Fruit fly (Drosophila melanogaster) whole organism, embryonic: ENCODE data around the gene CG14419.

Experiments used
- Ada2b ChIP-seq: fragments of 200-800 bp; sonication (Bioruptor generic); IDR thresholded peaks from 2 replicates; pipeline ENCODE4 v1.3.6; 2022; ENCODE audit warnings: missing biosample characterization, missing genetic modification characterization
- CG10321 ChIP-seq: fragments of 200-800 bp; sonication (Bioruptor generic); IDR thresholded peaks from 2 replicates; pipeline ENCODE4 v1.3.6; 2022; ENCODE audit warnings: missing biosample characterization, missing genetic modification characterization
- CG10979 ChIP-seq: fragments of 200-800 bp; sonication (Bioruptor generic); optimal IDR thresholded peaks from 2 replicates; lab custom pipeline; 2018; ENCODE audit warnings: missing biosample characterization, mild to moderate bottlenecking, missing genetic modification characterization, moderate library complexity
- CG11093 ChIP-seq: fragments of 200-800 bp; sonication (Bioruptor generic); IDR thresholded peaks from 3 replicates; pipeline ENCODE4 v1.3.6; 2022; ENCODE audit warnings: missing biosample characterization, missing genetic modification characterization
- CG11247 ChIP-seq: fragments of 200-800 bp; sonication (Bioruptor generic); IDR thresholded peaks from 2 replicates; pipeline ENCODE4 v1.3.6; 2022; ENCODE audit warnings: missing biosample characterization, missing genetic modification characterization
- CG11456 ChIP-seq: fragments of 200-800 bp; sonication (Bioruptor generic); IDR thresholded peaks from 3 replicates; pipeline ENCODE4 v1.3.6; 2022; ENCODE audit warnings: missing biosample characterization, missing genetic modification characterization
- CG11504 ChIP-seq: fragments of 200-800 bp; sonication (Bioruptor generic); optimal IDR thresholded peaks from 3 replicates; lab custom pipeline; 2019; ENCODE audit warnings: missing biosample characterization, mild to moderate bottlenecking, missing genetic modification characterization, moderate library complexity
- CG12769 ChIP-seq: fragments of 200-800 bp; sonication (Bioruptor generic); optimal IDR thresholded peaks from 2 replicates; lab custom pipeline; 2019; ENCODE audit warnings: missing biosample characterization, mild to moderate bottlenecking, missing genetic modification characterization, moderate library complexity
- CG14965 ChIP-seq: fragments of 200-800 bp; sonication (Bioruptor generic); optimal IDR thresholded peaks from 2 replicates; lab custom pipeline; 2016; ENCODE audit warnings: missing biosample characterization, missing genetic modification characterization, borderline replicate concordance
- CG15269 ChIP-seq: fragments of 200-800 bp; sonication (Bioruptor generic); optimal IDR thresholded peaks from 2 replicates; lab custom pipeline; 2018; ENCODE audit warnings: missing biosample characterization, mild to moderate bottlenecking, missing genetic modification characterization, moderate library complexity
- CG1603 ChIP-seq: fragments of 200-800 bp; sonication (Bioruptor generic); optimal IDR thresholded peaks from 2 replicates; lab custom pipeline; 2019; ENCODE audit warnings: missing biosample characterization, mild to moderate bottlenecking, missing genetic modification characterization, moderate library complexity
- CG18599 ChIP-seq: fragments of 200-800 bp; sonication (Bioruptor generic); optimal IDR thresholded peaks from 3 replicates; lab custom pipeline; 2017; ENCODE audit warnings: missing biosample characterization, missing genetic modification characterization, mild to moderate bottlenecking, moderate library complexity, missing genetic modification reagents
- CG2120 ChIP-seq: fragments of 200-800 bp; sonication (Bioruptor generic); optimal IDR thresholded peaks from 3 replicates; lab custom pipeline; 2016; ENCODE audit warnings: missing biosample characterization, missing genetic modification characterization
- CG2678 ChIP-seq: fragments of 200-800 bp; sonication (Bioruptor generic); optimal IDR thresholded peaks from 3 replicates; lab custom pipeline; 2019; ENCODE audit warnings: missing biosample characterization, mild to moderate bottlenecking, missing genetic modification characterization, moderate library complexity
- CG32532 ChIP-seq: fragments of 200-800 bp; sonication (Bioruptor generic); IDR thresholded peaks from 2 replicates; pipeline ENCODE4 v1.3.6; 2022; ENCODE audit warnings: missing biosample characterization, missing genetic modification characterization
- CG32772 ChIP-seq: fragments of 200-800 bp; sonication (Bioruptor generic); IDR thresholded peaks from 2 replicates; pipeline ENCODE4 v1.3.6; 2022; ENCODE audit warnings: missing biosample characterization, missing genetic modification characterization
- CG6689 ChIP-seq: fragments of 200-800 bp; sonication (Bioruptor generic); IDR thresholded peaks from 2 replicates; pipeline ENCODE4 v1.3.6; 2022; ENCODE audit warnings: missing biosample characterization, missing genetic modification characterization
- CG6791 ChIP-seq: fragments of 200-800 bp; sonication (Bioruptor generic); IDR thresholded peaks from 3 replicates; pipeline ENCODE4 v1.3.6; 2022; ENCODE audit warnings: missing biosample characterization, missing genetic modification characterization; ENCODE audit not compliant: partially characterized antibody
- CG9215 ChIP-seq: fragments of 200-800 bp; sonication (Bioruptor generic); IDR thresholded peaks from 2 replicates; pipeline ENCODE4 v1.3.6; 2022; ENCODE audit warnings: missing biosample characterization, missing genetic modification characterization
- CTCF ChIP-seq: fragments of 200-800 bp; sonication (Bioruptor generic); optimal IDR thresholded peaks from 2 replicates; lab custom pipeline; 2017; ENCODE audit warnings: missing biosample characterization, mild to moderate bottlenecking, missing genetic modification characterization, moderate library complexity
- Dbx ChIP-seq: fragments of 200-800 bp; sonication (Bioruptor generic); IDR thresholded peaks from 3 replicates; pipeline ENCODE4 v1.3.6; 2022; ENCODE audit warnings: missing biosample characterization, missing genetic modification characterization
- Doc3 ChIP-seq: fragments of 200-800 bp; sonication (Bioruptor generic); IDR thresholded peaks from 3 replicates; pipeline ENCODE4 v1.3.6; 2022; ENCODE audit warnings: missing biosample characterization, missing genetic modification characterization; ENCODE audit not compliant: partially characterized antibody
- Ets65A ChIP-seq: fragments of 200-800 bp; sonication (Bioruptor generic); peaks from one replicate; lab custom pipeline; 2016; ENCODE audit warnings: missing biosample characterization, missing genetic modification characterization
- Fer1 ChIP-seq: fragments of 200-800 bp; sonication (Bioruptor generic); optimal IDR thresholded peaks from 2 replicates; lab custom pipeline; 2017; ENCODE audit warnings: missing biosample characterization, mild to moderate bottlenecking, missing genetic modification characterization
- Gug ChIP-seq: fragments of 200-800 bp; sonication (Bioruptor generic); IDR thresholded peaks from 4 replicates; pipeline ENCODE4 v1.3.6; 2022; ENCODE audit warnings: missing biosample characterization, missing genetic modification characterization
- Hey ChIP-seq: fragments of 200-800 bp; sonication (Bioruptor generic); optimal IDR thresholded peaks from 3 replicates; lab custom pipeline; 2018; ENCODE audit warnings: missing biosample characterization, mild to moderate bottlenecking, missing genetic modification characterization
- Hmr ChIP-seq: fragments of 200-800 bp; sonication (Bioruptor generic); optimal IDR thresholded peaks from 3 replicates; lab custom pipeline; 2017; ENCODE audit warnings: mild to moderate bottlenecking, missing biosample characterization, missing genetic modification reagents, missing genetic modification characterization
- Hr51 ChIP-seq, 2 experiments: fragments of 200-800 bp; sonication (Bioruptor generic); optimal IDR thresholded peaks; 2 replicates in 1 of 2; 3 replicates in 1 of 2; lab custom pipeline; 2016 to 2018; ENCODE audit warnings: missing biosample characterization in 2 of 2, missing genetic modification characterization in 2 of 2, mild to moderate bottlenecking in 1 of 2, moderate library complexity in 1 of 2
- Lpt ChIP-seq: fragments of >200 bp; optimal IDR thresholded peaks from 2 replicates; lab custom pipeline; 2018; ENCODE audit warnings: missing biosample characterization, missing genetic modification characterization
- Med ChIP-seq: fragments of 200-800 bp; sonication (Bioruptor generic); peaks from one replicate; lab custom pipeline; 2016; ENCODE audit warnings: missing biosample characterization, missing genetic modification characterization, mild to moderate bottlenecking, inconsistent platforms, moderate library complexity
- Oaz ChIP-seq: fragments of 200-800 bp; sonication (Bioruptor generic); IDR thresholded peaks from 2 replicates; pipeline ENCODE4 v1.3.6; 2022; ENCODE audit warnings: missing biosample characterization, missing genetic modification characterization
- Optix ChIP-seq: fragments of 200-800 bp; sonication (Bioruptor generic); IDR thresholded peaks from 3 replicates; pipeline ENCODE4 v1.3.6; 2022; ENCODE audit warnings: missing biosample characterization, missing genetic modification characterization
- Ptx1 ChIP-seq: fragments of 200-800 bp; sonication (Bioruptor generic); IDR thresholded peaks from 2 replicates; pipeline ENCODE4 v1.3.6; 2022; ENCODE audit warnings: missing biosample characterization, missing genetic modification characterization
- ac ChIP-seq: fragments of 200-800 bp; sonication (Bioruptor generic); optimal IDR thresholded peaks from 3 replicates; lab custom pipeline; 2017; ENCODE audit warnings: missing biosample characterization, mild to moderate bottlenecking, missing genetic modification characterization
- cad ChIP-seq: fragments of >200 bp; optimal IDR thresholded peaks from 2 replicates; lab custom pipeline; 2017; ENCODE audit warnings: missing biosample characterization, missing genetic modification characterization
- cato ChIP-seq: fragments of 200-800 bp; sonication (Bioruptor generic); optimal IDR thresholded peaks from 2 replicates; lab custom pipeline; 2016; ENCODE audit warnings: missing biosample characterization, missing genetic modification characterization, borderline replicate concordance
- grau ChIP-seq: fragments of 200-800 bp; optimal IDR thresholded peaks from 3 replicates; lab custom pipeline; 2019; ENCODE audit warnings: missing biosample characterization, mild to moderate bottlenecking, missing genetic modification characterization, moderate library complexity
- knrl ChIP-seq: fragments of 200-800 bp; sonication (Bioruptor generic); IDR thresholded peaks from 3 replicates; pipeline ENCODE4 v1.3.6; 2022; ENCODE audit warnings: missing biosample characterization, missing genetic modification characterization; ENCODE audit not compliant: partially characterized antibody
- lab ChIP-seq: fragments of 200-800 bp; sonication (Bioruptor generic); optimal IDR thresholded peaks from 3 replicates; lab custom pipeline; 2017; ENCODE audit warnings: missing biosample characterization, missing genetic modification characterization, mild to moderate bottlenecking, moderate library complexity, missing genetic modification reagents
- lmd ChIP-seq: fragments of 200-800 bp; sonication (Bioruptor generic); IDR thresholded peaks from 2 replicates; pipeline ENCODE4 v1.3.6; 2022; ENCODE audit warnings: missing biosample characterization, missing genetic modification characterization
- prd ChIP-seq, 3 experiments: fragments of >200 bp in 2 of 3; fragments of 200-800 bp in 1 of 3; sonication (Bioruptor generic) in 1 of 3; optimal IDR thresholded peaks in 2 of 3; IDR thresholded peaks in 1 of 3; 2 replicates in 2 of 3; 3 replicates in 1 of 3; pipeline versions ENCODE4 v1.3.6 to Lab custom; 2017 to 2022; ENCODE audit warnings: missing biosample characterization in 1 of 3, missing genetic modification characterization in 1 of 3
- row ChIP-seq: fragments of 200-800 bp; sonication (Bioruptor generic); IDR thresholded peaks from 3 replicates; pipeline ENCODE4 v1.3.6; 2022; ENCODE audit warnings: missing biosample characterization, missing genetic modification characterization
- sc ChIP-seq, 3 experiments: fragments of >200 bp in 2 of 3; fragments of 200-800 bp in 1 of 3; sonication (Bioruptor generic) in 1 of 3; optimal IDR thresholded peaks; 2 replicates in 2 of 3; 3 replicates in 1 of 3; lab custom pipeline; 2017; ENCODE audit warnings: mild to moderate bottlenecking in 1 of 3, missing biosample characterization in 1 of 3, missing genetic modification characterization in 1 of 3, missing genetic modification reagents in 1 of 3
- sisA ChIP-seq: fragments of 200-800 bp; sonication (Bioruptor generic); IDR thresholded peaks from 2 replicates; pipeline ENCODE4 v1.3.6; 2022; ENCODE audit warnings: missing biosample characterization, missing genetic modification characterization
- slbo ChIP-seq: fragments of 200-800 bp; sonication (Bioruptor generic); IDR thresholded peaks from 2 replicates; pipeline ENCODE4 v1.3.6; 2022; ENCODE audit warnings: missing biosample characterization, missing genetic modification characterization
- tup ChIP-seq: fragments of 200-800 bp; sonication (Bioruptor generic); optimal IDR thresholded peaks from 2 replicates; lab custom pipeline; 2016; ENCODE audit warnings: missing biosample characterization, mild to moderate bottlenecking, missing genetic modification characterization, moderate library complexity
- vvl ChIP-seq: fragments of 200-800 bp; sonication (Bioruptor generic); IDR thresholded peaks from 2 replicates; pipeline ENCODE4 v1.3.6; 2022; ENCODE audit warnings: missing biosample characterization, missing genetic modification characterization

CG14419 gene

dm6 chrX:2915108-2915507 is 29.4 kb upstream of the CG14419 start:
- TF ChIP-seq CG11247 (GFP tag; lab: Robert Waterston, UW): 0 out of 2 replicates have a peak, but pooled peaks have one; percentile 10
- TF ChIP-seq CTCF (GFP tag; lab: Kevin White, UChicago): peak; percentile 77
- TF ChIP-seq CG10979 (tag; lab: Kevin White, UChicago): no peak

dm6 chrX:2914091-2914490 is 28.4 kb upstream of the CG14419 start:
- peak; percentile 45 for TF ChIP-seq CG32532
- no peak for TF ChIP-seq CG11093 (GFP tag; lab: Robert Waterston, UW)
- peak; percentile 29 for TF ChIP-seq Hmr (GFP tag; lab: Kevin White, UChicago)
- TF ChIP-seq CG1603 (tag; lab: Kevin White, UChicago): peak; percentile 1
- 0 out of 2 replicates have a peak, but pooled peaks have one; percentile 6 for TF ChIP-seq CG32772 (GFP tag; lab: Robert Waterston, UW)
- no peak for TF ChIP-seq Dbx
- TF ChIP-seq sc (optimal IDR thresholded peaks at IDR 0.05; lab: Kevin White, UChicago): no peak
- no peak for TF ChIP-seq sc (GFP tag; optimal IDR thresholded peaks at IDR 0.05; lab: Kevin White, UChicago)
- TF ChIP-seq tup (GFP tag; lab: Kevin White, UChicago): no peak
- TF ChIP-seq row: peak; percentile 52; the same call in 2 of the 3 replicates
- no peak for TF ChIP-seq cad (GFP tag; lab: Kevin White, UChicago)
- peak; percentile 38; the same call in 1 of the 2 replicates for TF ChIP-seq slbo (GFP tag; lab: Robert Waterston, UW)
- TF ChIP-seq Med (GFP tag; lab: Kevin White, UChicago): peak; percentile 64
- TF ChIP-seq CG2678 (tag; lab: Kevin White, UChicago): peak; percentile 32
- TF ChIP-seq CG11504 (tag; lab: Kevin White, UChicago): peak; percentile 23
- no peak for TF ChIP-seq CG10321 (GFP tag; lab: Robert Waterston, UW)
- TF ChIP-seq grau (tag; lab: Kevin White, UChicago): peak; percentile 12
- no peak for TF ChIP-seq Hey (tag; lab: Kevin White, UChicago)
- TF ChIP-seq Ptx1 (GFP tag; lab: Robert Waterston, UW): peak; percentile 22; the same call in 1 of the 2 replicates
- TF ChIP-seq ac (GFP tag; lab: Kevin White, UChicago): no peak
- no peak for TF ChIP-seq cato
- peak; percentile 36; the same call in 1 of the 2 replicates for TF ChIP-seq CG9215 (GFP tag; lab: Robert Waterston, UW)
- no peak for TF ChIP-seq Doc3 (GFP tag; lab: Robert Waterston, UW)
- TF ChIP-seq CG15269: peak; percentile 13
- TF ChIP-seq Lpt (GFP tag; lab: Kevin White, UChicago): no peak
- peak; percentile 5 for TF ChIP-seq CG2120 (GFP tag; lab: Kevin White, UChicago)
- 0 out of 2 replicates have a peak, but pooled peaks have one; percentile 11 for TF ChIP-seq vvl
- no peak for TF ChIP-seq CG12769
- TF ChIP-seq CG6791 (GFP tag; lab: Robert Waterston, UW): no peak
- peak; percentile 42 for TF ChIP-seq lab (GFP tag; lab: Kevin White, UChicago)
- TF ChIP-seq lmd: peak; percentile 41
- 0 out of 3 replicates have a peak, but pooled peaks have one; percentile 21 for TF ChIP-seq CG11456 (GFP tag; lab: Robert Waterston, UW)
- TF ChIP-seq prd (optimal IDR thresholded peaks at IDR 0.05; lab: Kevin White, UChicago): no peak
- TF ChIP-seq prd (GFP tag; IDR thresholded peaks at IDR 0.05; lab: Robert Waterston, UW): 0 out of 3 replicates have a peak, but pooled peaks have one; percentile 24
- TF ChIP-seq Oaz (GFP tag; lab: Robert Waterston, UW): 0 out of 2 replicates have a peak, but pooled peaks have one; percentile 13
- TF ChIP-seq Optix (GFP tag; lab: Robert Waterston, UW): no peak
- 0 out of 2 replicates have a peak, but pooled peaks have one; percentile 23 for TF ChIP-seq sisA (GFP tag; lab: Robert Waterston, UW)
- no peak for TF ChIP-seq CG14965
- 0 out of 2 replicates have a peak, but pooled peaks have one; percentile 26 for TF ChIP-seq Ada2b
- TF ChIP-seq Hr51 (GFP tag; optimal IDR thresholded peaks at IDR 0.05; lab: Kevin White, UChicago): no peak
- peak; percentile 63 for TF ChIP-seq CG18599 (GFP tag; lab: Kevin White, UChicago)
- TF ChIP-seq Ets65A: peak; percentile 62
- TF ChIP-seq knrl (GFP tag; lab: Robert Waterston, UW): no peak
- 0 out of 2 replicates have a peak, but pooled peaks have one; percentile 16 for TF ChIP-seq CG6689 (GFP tag; lab: Robert Waterston, UW)
- TF ChIP-seq Fer1 (GFP tag; lab: Kevin White, UChicago): peak; percentile 2
- peak; percentile 8; the same call in 1 of the 4 replicates for TF ChIP-seq Gug (GFP tag; lab: Robert Waterston, UW)
